Fruit fly (Drosophila melanogaster) whole organism, adult: ENCODE results near the gene CG8833.

Experiments used
- CG7045 ChIP-seq: fragments of 200-800 bp; sonication (Bioruptor generic); optimal IDR thresholded peaks from 2 replicates; lab custom pipeline; 2017; ENCODE audit warnings: missing biosample characterization, mild to moderate bottlenecking, missing genetic modification characterization
- Crg-1 ChIP-seq: fragments of 200-800 bp; sonication (Bioruptor generic); optimal IDR thresholded peaks from 2 replicates; lab custom pipeline; 2016; ENCODE audit warnings: missing biosample characterization, missing genetic modification characterization
- cic ChIP-seq: fragments of 200-800 bp; sonication (Bioruptor generic); optimal IDR thresholded peaks from 2 replicates; lab custom pipeline; 2017; ENCODE audit warnings: missing biosample characterization, mild to moderate bottlenecking, missing genetic modification characterization, moderate library complexity
- pad ChIP-seq: fragments of 200-800 bp; sonication (Bioruptor generic); optimal IDR thresholded peaks from 3 replicates; lab custom pipeline; 2017; ENCODE audit warnings: missing biosample characterization, missing genetic modification characterization, mild to moderate bottlenecking, moderate library complexity, missing genetic modification reagents

DNA sequence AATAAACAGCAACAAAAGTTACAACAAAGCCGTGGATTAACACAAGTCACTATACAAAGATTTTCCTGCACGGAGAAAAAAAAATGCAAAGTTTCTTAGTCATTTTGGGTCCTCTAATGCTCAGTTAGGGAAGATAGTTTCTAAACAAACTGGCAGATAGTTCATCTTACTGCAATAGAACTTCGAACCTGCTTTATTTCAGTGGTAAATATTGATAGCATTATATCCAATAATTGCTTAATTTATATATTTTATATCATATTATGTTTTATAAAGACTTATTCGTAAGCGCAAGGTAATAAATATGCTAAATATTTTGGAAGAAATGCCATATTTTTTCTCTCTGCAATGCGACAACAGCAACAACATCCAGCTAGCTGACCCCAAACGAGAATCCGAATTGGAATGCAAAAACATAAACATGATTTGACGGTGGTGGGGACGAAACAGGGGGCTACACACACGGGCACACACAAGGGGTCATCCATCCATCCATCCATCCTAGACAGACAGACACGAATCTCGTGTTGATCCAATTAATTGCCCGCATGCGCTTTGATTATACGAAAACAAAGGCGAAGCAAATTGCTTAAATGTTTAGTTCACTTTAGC lies 17.0 kb downstream of the CG8833 start:
- TF ChIP-seq pad (GFP tag; lab: Kevin White, UChicago), result no peak
- TF ChIP-seq CG7045 (GFP tag; lab: Kevin White, UChicago), result no peak
- TF ChIP-seq Crg-1, result no peak
- TF ChIP-seq cic, result no peak
